Worm (Caenorhabditis elegans): ENCODE results near the gene C27F2.4.

C27F2.4 gene

DNA sequence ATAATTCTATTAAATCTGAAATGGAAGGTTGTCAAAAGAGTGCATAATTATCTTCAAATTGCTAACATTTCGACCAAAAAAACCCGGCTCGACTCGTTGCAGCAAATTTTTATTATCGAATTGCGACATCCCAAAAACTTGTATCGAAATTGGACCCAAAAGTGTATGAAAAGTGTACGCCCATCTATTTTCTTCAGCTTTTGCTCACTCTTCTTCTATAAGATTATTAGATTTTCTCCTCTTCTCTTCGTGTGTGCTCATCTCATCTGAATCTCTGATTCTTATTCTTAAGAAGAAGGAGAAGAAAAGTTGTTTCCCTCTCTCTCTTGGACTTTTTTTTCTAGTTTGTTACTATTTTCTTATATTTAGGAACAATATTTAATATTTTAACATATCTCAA is 7.1 kb upstream of the C27F2.4 start:
- no peak for TF ChIP-seq dao-5 (tag; optimal IDR thresholded peaks at IDR 0.05)
- no peak for TF ChIP-seq W03F9.2 (tag; optimal IDR thresholded peaks at IDR 0.05)
- TF ChIP-seq him-1 (tag; optimal IDR thresholded peaks at IDR 0.05) = no peak

DNA sequence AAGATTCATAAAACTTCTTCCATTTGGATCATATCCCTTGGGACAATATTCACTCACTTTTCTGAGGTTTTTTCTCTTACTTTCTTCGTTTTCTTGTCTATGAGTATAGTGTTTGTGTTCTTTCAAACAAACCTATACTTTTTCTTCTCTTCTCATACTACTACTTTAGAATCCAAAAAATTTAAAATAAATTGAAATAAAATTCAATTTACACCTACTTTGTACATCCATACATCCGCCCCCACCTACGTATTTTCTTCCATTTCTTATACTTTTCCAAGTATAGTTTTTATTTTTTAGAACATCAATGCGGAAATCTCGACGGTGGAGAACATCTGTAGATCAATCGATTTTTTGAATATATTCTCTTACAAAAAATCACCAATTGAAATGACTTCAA is 5.2 kb upstream of the C27F2.4 start, which contains the start of gene nca-2:
TSS of gene nca-2 (plus strand) at position 301 of the 400 bp plus-strand sequence.
- TF ChIP-seq him-1 (tag; optimal IDR thresholded peaks at IDR 0.05) (no peak), dao-5 (tag; optimal IDR thresholded peaks at IDR 0.05) (no peak), W03F9.2 (tag; optimal IDR thresholded peaks at IDR 0.05) (no peak)

DNA sequence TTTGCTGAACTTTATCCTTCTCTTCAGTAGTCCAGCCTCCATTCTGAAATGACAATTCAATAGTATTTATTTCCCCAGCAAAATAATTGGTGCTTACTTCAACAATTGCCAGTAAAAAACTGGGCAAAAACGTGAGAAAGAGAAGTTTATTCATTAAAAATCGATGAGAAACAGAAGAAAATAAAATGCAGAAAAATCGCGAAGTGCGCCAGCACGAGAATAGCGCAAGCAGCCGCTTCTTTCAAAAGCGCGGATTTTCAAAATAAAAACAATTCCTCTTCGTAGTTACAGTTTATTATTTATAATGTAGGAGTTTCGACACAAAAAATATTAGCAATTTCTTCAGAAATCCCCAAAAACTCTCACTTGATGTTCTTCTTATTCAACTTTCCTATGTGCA is 2.8 kb upstream of the C27F2.4 start, which contains the start of gene C27F2.9:
TSS of gene C27F2.9 (minus strand) at position 159 of the 400 bp plus-strand sequence.
- no peak for TF ChIP-seq dao-5 (tag; optimal IDR thresholded peaks at IDR 0.05)
- peak; percentile 85 for TF ChIP-seq him-1 (tag; optimal IDR thresholded peaks at IDR 0.05)
- TF ChIP-seq W03F9.2 (tag; optimal IDR thresholded peaks at IDR 0.05) = peak; percentile 93

DNA sequence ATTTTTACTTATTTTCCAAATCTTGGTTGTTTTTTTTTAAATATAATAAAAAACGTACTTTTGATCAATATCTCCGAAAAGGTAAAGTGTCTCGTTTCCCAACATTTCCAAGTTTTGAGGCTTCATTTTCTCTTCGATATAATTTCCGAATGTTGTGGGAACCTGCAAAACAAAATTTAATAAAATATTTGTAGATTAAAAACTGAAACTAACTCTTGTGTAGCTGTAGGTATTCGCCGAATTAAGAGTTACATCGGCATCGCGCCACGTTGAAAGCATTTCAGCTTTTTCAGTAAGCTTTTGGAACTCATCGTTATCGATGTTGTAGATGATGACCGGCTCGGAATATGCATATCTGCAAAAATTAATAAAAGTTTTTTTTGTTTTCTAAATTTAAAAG is 2.3 kb upstream of the C27F2.4 start, which contains the start of gene vps-22:
TSS of gene vps-22 (minus strand) at position 101 of the 400 bp plus-strand sequence.
- TF ChIP-seq W03F9.2 (tag; optimal IDR thresholded peaks at IDR 0.05) (no peak), dao-5 (tag; optimal IDR thresholded peaks at IDR 0.05) (no peak), him-1 (tag; optimal IDR thresholded peaks at IDR 0.05) (no peak)

DNA sequence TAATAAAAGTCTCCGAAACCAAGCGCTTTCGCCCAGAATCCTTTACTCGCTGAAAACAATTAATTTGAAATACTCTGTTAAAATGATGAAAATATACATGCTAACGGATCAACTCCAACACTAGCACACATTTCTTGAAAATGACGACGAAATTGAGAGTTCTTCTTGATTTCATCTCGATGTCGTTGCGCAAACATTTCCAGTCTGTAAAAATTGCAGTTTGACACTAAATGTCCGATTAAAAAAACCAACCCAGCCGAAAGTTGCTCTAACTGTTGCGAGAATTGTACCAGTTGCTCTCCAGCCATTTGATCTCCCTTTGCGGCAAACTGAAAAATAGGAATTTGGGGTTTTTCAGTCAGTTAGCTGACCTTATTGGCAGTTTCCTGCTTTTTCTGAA is 1.2 kb upstream of the C27F2.4 start:
- no peak for TF ChIP-seq W03F9.2 (tag; optimal IDR thresholded peaks at IDR 0.05)
- no peak for TF ChIP-seq him-1 (tag; optimal IDR thresholded peaks at IDR 0.05)
- TF ChIP-seq dao-5 (tag; optimal IDR thresholded peaks at IDR 0.05) = no peak

DNA sequence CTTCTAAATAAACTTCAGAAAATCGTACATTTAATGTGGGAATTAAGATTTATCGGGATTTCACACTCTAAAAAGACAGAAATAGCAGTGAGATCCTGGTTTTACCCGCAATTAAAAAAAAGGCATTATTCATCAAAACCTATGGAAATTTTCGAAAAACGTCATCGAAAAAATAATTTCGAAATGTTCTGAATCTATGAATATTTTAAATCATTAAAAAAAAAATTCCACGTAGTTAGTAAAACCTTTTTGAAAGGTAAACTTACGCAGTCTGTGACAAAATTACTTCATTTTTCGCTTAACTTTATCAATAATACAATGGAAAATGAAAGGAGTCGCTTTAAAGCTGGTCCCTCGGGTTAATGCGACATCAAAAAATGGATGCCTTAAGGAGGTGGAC is 3.5 kb downstream of the C27F2.4 start, which contains the start of gene C26E6.1:
TSS of gene C26E6.1 (plus strand) at position 301 of the 400 bp plus-strand sequence.
- TF ChIP-seq dao-5 (tag; optimal IDR thresholded peaks at IDR 0.05) (no peak), W03F9.2 (tag; optimal IDR thresholded peaks at IDR 0.05) (no peak), him-1 (tag; optimal IDR thresholded peaks at IDR 0.05) (no peak)

DNA sequence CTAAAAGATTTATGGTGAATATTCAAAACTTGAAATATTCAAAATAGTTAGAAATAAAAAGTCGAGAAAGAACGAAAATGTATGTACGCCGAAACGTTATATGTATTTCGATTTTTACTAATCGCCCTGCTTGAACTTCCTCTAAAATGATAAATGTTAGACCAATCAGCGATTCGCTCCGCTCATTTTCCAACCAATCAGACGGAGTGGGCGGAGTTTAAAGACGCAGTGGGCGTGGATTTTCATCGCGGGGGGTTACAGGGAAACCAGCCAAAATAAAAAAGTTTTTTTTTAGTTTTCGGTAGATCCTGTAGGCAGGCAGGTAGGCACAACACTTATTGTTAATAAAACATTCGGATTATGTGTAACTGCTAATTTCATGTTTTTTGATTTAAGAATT is 7.1 kb downstream of the C27F2.4 start:
- no peak for TF ChIP-seq him-1 (tag; optimal IDR thresholded peaks at IDR 0.05)
- TF ChIP-seq W03F9.2 (tag; optimal IDR thresholded peaks at IDR 0.05) = no peak
- no peak for TF ChIP-seq dao-5 (tag; optimal IDR thresholded peaks at IDR 0.05)

DNA sequence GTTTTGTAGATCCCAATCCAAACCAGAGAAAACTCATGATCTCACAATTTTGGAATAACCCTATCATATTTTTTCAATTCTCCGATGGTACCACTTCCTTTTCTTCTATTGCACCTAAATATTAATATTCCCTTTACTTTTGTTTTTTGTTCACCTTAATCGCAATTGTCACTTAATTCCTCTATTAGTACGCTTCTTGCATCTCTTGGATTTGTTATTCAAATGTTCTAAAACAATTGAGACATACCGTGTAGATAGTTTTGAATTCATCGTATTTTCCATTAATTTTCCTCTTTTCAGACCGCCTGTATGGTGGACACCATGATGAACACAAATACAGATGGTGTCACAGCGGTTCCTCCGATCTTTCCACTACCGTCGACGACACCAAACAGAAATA is 8.3 kb downstream of the C27F2.4 start, which contains the start of gene flh-2:
TSS of gene flh-2 (plus strand) at position 301 of the 400 bp plus-strand sequence.
- TF ChIP-seq W03F9.2 (tag; optimal IDR thresholded peaks at IDR 0.05) (no peak), him-1 (tag; optimal IDR thresholded peaks at IDR 0.05) (no peak), dao-5 (tag; optimal IDR thresholded peaks at IDR 0.05) (no peak)

DNA sequence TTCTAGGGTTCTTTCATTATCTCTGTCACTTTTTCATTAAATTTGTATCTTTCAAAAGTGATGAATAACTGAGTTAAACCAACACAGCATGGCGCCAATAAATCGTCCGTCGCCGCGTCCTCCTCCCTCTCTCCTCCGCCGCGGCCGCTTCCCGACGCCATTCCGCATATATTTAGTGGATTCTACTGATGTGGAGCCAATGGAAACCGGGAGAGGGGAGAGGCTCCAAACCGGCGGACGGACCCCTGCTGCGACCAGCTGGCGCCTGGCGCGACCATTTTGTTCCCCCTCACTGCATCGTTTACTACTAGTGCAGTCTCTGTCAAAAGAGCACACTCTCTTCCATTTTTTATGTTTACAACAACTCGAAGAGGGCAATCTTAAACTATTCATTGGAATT is 8.9 kb downstream of the C27F2.4 start:
- TF ChIP-seq W03F9.2 (tag; optimal IDR thresholded peaks at IDR 0.05) (no peak), dao-5 (tag; optimal IDR thresholded peaks at IDR 0.05) (no peak), him-1 (tag; optimal IDR thresholded peaks at IDR 0.05) (no peak)

DNA sequence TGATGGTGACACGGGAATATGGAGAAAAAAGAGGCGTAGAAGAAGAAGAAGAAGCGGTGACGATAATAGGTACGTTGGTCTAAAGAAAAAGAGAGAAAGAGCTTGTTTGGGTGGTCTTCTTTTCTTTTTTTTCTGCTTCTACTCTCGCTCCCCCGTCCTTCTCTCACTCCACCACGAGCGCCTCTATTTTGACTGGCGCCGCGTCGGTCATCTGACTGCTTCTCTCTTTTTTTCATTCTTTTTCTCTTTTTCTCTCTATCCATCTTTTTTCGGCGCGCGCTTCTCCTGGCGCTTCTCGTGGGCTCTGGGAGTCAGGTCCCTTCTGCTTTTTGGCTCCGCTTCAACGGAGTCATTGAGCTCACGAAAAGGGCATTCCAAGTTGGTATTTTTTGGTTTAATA is 9.8 kb downstream of the C27F2.4 start:
- TF ChIP-seq dao-5 (tag; optimal IDR thresholded peaks at IDR 0.05) (no peak), him-1 (tag; optimal IDR thresholded peaks at IDR 0.05) (peak; percentile 27)

DNA sequence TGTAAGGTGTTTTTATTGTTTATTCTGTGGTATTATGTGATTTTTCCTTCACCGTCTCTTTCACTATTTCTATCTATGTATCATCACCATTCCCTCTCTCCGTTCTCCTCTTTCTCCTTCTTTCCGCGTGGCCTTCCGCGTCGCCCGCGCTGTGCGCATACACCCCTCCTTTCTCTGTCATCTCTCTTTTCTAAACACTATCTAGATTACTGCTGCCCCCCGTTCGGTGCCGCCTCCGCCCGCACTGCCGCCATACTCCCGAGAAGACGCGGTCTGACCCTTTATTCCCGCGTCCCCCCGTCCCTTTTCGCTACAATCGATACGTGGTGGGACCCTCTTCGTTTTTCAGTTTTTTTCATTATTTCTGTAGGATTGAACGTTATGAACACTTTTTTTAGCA is 11.5 kb downstream of the C27F2.4 start:
- TF ChIP-seq W03F9.2 (tag; optimal IDR thresholded peaks at IDR 0.05) (no peak), dao-5 (tag; optimal IDR thresholded peaks at IDR 0.05) (no peak), him-1 (tag; optimal IDR thresholded peaks at IDR 0.05) (no peak)

DNA sequence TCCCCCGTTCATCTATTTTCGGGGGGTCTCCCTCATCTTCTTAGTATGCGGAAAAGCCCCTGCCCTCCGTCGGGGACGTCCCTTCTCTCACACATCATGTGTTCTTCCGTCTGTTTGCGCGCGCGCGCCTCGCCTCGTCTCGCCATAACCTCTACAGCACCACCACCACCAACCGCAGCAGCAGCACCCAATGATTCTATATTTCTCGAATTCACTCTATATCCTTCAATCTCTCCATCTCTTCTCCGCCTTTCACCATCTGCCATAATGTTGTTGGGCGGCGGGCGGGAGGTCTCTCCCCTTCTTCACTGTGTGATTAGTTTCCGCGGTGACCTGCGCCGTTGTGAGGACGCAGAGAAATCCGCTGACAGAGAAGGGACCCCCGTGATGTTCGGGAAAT is 12.8 kb downstream of the C27F2.4 start:
- no peak for TF ChIP-seq W03F9.2 (tag; optimal IDR thresholded peaks at IDR 0.05)
- TF ChIP-seq dao-5 (tag; optimal IDR thresholded peaks at IDR 0.05) = no peak
- no peak for TF ChIP-seq him-1 (tag; optimal IDR thresholded peaks at IDR 0.05)

DNA sequence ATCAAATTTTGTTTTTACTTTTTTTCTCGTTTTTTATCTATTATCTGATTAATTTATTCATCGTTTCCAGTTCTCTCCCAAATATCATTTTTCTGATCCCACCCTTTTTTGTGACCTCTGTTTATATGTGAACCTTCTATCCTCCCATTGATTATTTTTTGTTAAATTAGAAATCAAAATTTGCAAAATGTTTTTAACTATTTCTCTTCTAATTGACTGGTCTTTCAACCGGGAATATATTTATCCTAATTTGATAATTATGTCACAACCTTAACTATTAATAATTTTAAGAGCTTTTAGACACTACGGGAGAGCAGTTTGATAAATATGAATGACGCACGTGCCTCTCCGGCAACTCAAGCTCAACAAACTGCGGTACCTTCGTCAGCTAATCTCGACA is 15.9 kb downstream of the C27F2.4 start, which contains the start of gene ntl-9:
TSS of gene ntl-9 (plus strand) at position 301 of the 400 bp plus-strand sequence.
- TF ChIP-seq W03F9.2 (tag; optimal IDR thresholded peaks at IDR 0.05) (no peak), him-1 (tag; optimal IDR thresholded peaks at IDR 0.05) (no peak), dao-5 (tag; optimal IDR thresholded peaks at IDR 0.05) (no peak)

DNA sequence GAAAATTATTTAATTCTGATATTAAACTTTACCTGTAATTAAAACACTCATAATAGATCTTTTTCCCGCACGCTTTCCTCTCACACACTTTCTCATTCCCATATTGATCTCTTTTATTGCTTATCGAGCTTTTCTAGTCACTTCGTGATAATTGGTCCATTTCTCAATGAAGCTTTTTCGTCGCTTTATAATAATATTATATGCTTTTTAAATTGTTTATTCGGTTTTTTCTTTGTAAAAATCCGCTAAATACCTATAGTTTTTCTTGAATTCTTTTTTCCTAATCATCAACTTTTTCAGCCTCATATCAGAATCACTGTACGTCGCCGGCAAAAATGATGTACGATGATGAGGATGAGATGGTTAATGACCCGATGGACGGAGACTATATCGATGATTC is 20.8 kb downstream of the C27F2.4 start, which contains the start of gene rpb-2:
TSS of gene rpb-2 (plus strand) at position 301 of the 400 bp plus-strand sequence.
- TF ChIP-seq him-1 (tag; optimal IDR thresholded peaks at IDR 0.05) = no peak

DNA sequence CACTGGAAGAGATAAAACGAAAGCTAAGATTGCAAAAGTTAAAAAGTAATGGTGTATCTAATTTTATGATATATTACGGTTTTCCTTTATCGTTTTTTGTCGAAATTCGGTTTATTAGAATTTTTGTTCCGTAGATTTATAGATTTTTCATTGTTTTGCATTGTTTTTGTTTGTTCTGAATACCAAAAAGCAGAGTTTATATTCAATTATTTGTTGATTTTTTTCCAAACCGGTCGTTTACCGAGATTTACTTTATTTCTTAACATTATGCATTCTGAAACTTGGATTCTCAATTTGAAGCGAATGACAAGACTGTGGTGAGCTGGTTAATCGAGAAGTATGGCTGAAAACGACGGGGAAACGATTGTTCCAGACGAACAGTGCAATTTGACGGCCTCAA is 23.1 kb downstream of the C27F2.4 start, which contains the start of gene fsn-1:
TSS of gene fsn-1 (plus strand) at position 301 of the 400 bp plus-strand sequence.
- no peak for TF ChIP-seq dao-5 (tag; optimal IDR thresholded peaks at IDR 0.05)
- no peak for TF ChIP-seq him-1 (tag; optimal IDR thresholded peaks at IDR 0.05)
- TF ChIP-seq W03F9.2 (tag; optimal IDR thresholded peaks at IDR 0.05) = no peak
